Worm (Caenorhabditis elegans): ENCODE measurements around the gene srx-77.

- no peak for TF ChIP-seq egl-27 (tag; optimal IDR thresholded peaks at IDR 0.05)
- no peak for TF ChIP-seq elt-1 (tag; optimal IDR thresholded peaks at IDR 0.05)
Observed at ce11 chrV:4686680-4687470, 18.3 kb upstream of the srx-77 start, which contains the start of gene taf-10.

Data from whole organism, L3 larva.